Worm (Caenorhabditis elegans): ENCODE data around the gene kqt-1.

kqt-1 gene

DNA sequence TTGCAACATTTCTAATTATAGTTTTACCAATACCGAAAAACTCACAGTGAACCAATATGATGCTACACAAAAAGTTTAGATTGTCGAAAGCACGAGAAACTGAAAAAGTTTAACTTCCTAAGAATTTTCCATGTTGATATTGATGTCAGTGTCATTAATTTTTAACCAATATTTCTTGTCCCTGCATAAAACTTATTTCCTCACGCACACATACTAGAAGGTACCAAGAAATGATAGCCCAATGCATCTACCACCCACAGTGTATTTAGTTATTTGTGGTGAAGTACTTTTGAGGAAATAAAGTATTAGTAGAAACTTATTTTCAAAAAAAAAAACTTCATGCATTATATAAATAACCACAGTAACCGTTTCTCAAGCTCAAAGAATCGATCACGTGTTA lies 12.6 kb downstream of the kqt-1 start, which contains the start of gene aexr-2:
TSS of gene aexr-2 (minus strand) at position 101 of the 400 bp plus-strand sequence.
- TF ChIP-seq hmbx-1 (tag; optimal IDR thresholded peaks at IDR 0.05) = no peak
- no peak for TF ChIP-seq B0310.2 (tag; optimal IDR thresholded peaks at IDR 0.05)
- TF ChIP-seq ets-7 (tag; optimal IDR thresholded peaks at IDR 0.05) = no peak
- TF ChIP-seq scrt-1 (GFP tag; IDR thresholded peaks at IDR 0.05) = no peak
- no peak for TF ChIP-seq ama-1 (optimal IDR thresholded peaks at IDR 0.05)
- no peak for TF ChIP-seq ceh-13 (GFP tag; optimal IDR thresholded peaks at IDR 0.05)
- no peak for TF ChIP-seq ceh-36 (tag; optimal IDR thresholded peaks at IDR 0.05)
- no peak for TF ChIP-seq tbx-37 (GFP tag; conservative IDR thresholded peaks at IDR 0.05)
- no peak for TF ChIP-seq aly-1 (tag; optimal IDR thresholded peaks at IDR 0.05)
- no peak for TF ChIP-seq hnd-1 (tag; optimal IDR thresholded peaks at IDR 0.05)
- no peak for TF ChIP-seq tra-4 (tag; optimal IDR thresholded peaks at IDR 0.05)
- no peak for TF ChIP-seq pes-1 (GFP tag; IDR thresholded peaks at IDR 0.05)

DNA sequence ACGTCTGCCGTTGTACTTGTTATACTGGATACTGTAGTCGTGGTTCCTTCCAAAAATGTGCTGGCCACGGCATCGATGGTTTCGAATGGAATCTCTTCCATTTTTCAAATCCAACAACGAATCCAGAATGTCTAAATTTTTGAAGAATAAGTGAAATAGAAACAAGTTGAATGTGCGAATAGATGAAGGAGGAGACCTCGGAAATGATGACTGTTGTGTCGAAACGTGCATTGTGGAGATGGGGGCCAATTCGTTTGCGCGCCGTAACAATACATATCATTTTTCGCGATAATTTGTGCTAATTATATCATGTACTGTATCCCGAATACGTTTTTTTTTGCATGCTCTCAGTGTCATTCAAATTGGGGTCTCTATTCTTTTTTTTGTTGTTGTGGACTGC lies 16.4 kb downstream of the kqt-1 start, which contains the start of gene aexr-1:
TSS of gene aexr-1 (minus strand) at position 101 of the 400 bp plus-strand sequence.
- TF ChIP-seq ceh-36 (tag; optimal IDR thresholded peaks at IDR 0.05) (no peak), flt-1 (GFP tag; IDR thresholded peaks at IDR 0.05) (no peak), aly-1 (tag; optimal IDR thresholded peaks at IDR 0.05) (no peak), hnd-1 (tag; optimal IDR thresholded peaks at IDR 0.05) (no peak), B0310.2 (tag; optimal IDR thresholded peaks at IDR 0.05) (no peak), ama-1 (optimal IDR thresholded peaks at IDR 0.05) (no peak), hmbx-1 (tag; optimal IDR thresholded peaks at IDR 0.05) (no peak), sea-1 (GFP tag; conservative IDR thresholded peaks at IDR 0.05) (no peak), ets-7 (tag; optimal IDR thresholded peaks at IDR 0.05) (no peak), tbx-11 (GFP tag; IDR thresholded peaks at IDR 0.05) (no peak), scrt-1 (GFP tag; IDR thresholded peaks at IDR 0.05) (no peak), ceh-13 (GFP tag; optimal IDR thresholded peaks at IDR 0.05) (no peak), tra-4 (tag; optimal IDR thresholded peaks at IDR 0.05) (no peak), tbx-37 (GFP tag; conservative IDR thresholded peaks at IDR 0.05) (no peak), hmg-4 (GFP tag; optimal IDR thresholded peaks at IDR 0.05) (no peak), F13C5.2 (tag; optimal IDR thresholded peaks at IDR 0.05) (no peak), pes-1 (GFP tag; IDR thresholded peaks at IDR 0.05) (no peak)

DNA sequence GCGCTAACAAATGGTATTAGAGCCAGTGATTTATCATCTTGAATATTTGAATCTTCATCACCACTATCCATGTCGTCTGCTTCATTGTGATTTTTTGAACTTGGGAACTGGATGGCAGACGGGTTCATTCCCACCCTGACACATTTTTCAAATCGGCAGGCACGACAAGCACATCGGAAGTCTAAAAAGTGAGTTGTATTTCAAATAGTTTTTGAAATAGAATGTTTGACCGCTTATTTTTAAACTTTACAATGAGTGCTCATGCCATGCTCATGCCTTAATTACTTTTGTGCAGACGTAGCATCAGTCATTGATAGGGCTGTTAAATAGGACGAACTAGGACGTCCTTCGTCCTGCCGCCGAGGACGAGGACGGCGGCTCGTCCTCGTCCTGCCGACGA lies 19.1 kb downstream of the kqt-1 start:
- TF ChIP-seq sea-1 (GFP tag; conservative IDR thresholded peaks at IDR 0.05) (no peak), ceh-36 (tag; optimal IDR thresholded peaks at IDR 0.05) (no peak), flt-1 (GFP tag; IDR thresholded peaks at IDR 0.05) (no peak), ama-1 (optimal IDR thresholded peaks at IDR 0.05) (no peak), ets-7 (tag; optimal IDR thresholded peaks at IDR 0.05) (no peak), aly-1 (tag; optimal IDR thresholded peaks at IDR 0.05) (no peak), hmbx-1 (tag; optimal IDR thresholded peaks at IDR 0.05) (no peak), B0310.2 (tag; optimal IDR thresholded peaks at IDR 0.05) (no peak), F13C5.2 (tag; optimal IDR thresholded peaks at IDR 0.05) (no peak), pes-1 (GFP tag; IDR thresholded peaks at IDR 0.05) (no peak), hnd-1 (tag; optimal IDR thresholded peaks at IDR 0.05) (no peak), hmg-4 (GFP tag; optimal IDR thresholded peaks at IDR 0.05) (no peak), tra-4 (tag; optimal IDR thresholded peaks at IDR 0.05) (no peak)

DNA sequence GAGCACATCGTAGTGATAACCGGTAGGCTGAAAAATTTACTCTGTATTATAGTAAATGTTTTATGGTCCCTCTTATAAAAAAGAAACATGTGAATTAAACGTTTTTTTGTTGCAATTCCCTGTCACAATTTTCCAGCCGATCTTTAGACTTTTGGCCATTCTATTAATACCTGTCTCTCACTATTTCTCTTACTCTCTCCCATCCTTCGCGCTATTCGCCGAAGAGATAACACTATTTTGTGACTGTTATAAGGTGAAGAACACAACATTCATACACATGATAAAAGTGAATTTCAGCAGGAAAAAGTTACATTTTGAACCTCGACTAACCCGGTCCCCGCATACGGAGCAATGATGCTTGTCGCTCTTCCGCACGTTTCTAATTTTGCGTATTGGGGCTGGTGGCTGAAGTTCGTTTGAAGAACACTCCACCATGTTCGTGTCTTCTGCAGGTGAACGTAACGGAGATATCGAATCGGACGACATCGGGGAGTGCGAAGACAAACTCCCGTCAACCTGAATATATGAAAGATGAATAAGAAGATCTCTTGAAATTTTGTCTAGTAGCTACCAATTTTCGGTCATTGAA lies 20.3 kb downstream of the kqt-1 start:
- TF ChIP-seq hnd-1 (tag; optimal IDR thresholded peaks at IDR 0.05) = no peak
- TF ChIP-seq tbx-37 (GFP tag; conservative IDR thresholded peaks at IDR 0.05) = no peak
- no peak for TF ChIP-seq pes-1 (GFP tag; IDR thresholded peaks at IDR 0.05)
- TF ChIP-seq ets-7 (tag; optimal IDR thresholded peaks at IDR 0.05) = no peak
- no peak for TF ChIP-seq tbx-11 (GFP tag; IDR thresholded peaks at IDR 0.05)

DNA sequence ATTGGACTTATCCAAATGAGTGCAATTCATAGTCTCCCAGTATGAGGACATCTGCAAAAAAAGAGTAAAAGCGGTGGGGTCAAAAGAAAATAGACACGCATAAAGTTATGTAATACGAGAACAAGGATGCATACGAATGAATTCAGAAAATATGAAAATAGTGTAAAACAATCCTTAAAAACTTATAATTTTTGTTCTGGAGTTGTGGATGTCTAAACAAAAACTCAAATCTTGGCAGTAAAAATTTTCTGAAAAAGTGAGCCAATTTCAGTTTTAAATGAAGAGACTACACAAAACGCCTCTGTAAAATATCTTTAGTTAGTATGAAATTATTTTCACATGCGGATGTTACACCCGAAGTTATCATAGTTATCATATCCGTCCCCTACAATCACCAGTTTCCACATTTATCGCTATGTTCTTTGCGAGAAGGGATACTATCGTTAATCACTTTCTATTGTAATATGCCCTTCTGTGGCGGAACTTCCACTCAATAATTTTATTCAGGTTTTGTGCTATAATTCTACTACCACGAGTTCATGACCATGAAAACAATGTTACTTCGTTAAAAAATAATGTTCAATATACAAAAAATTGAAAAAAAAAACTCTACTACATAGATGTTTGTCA lies 21.9 kb downstream of the kqt-1 start, which contains the start of gene nhr-120:
TSS of gene nhr-120 (minus strand) at position 51 of the 630 bp plus-strand sequence.
- no peak for TF ChIP-seq F13C5.2 (tag; optimal IDR thresholded peaks at IDR 0.05)
- TF ChIP-seq ceh-36 (tag; optimal IDR thresholded peaks at IDR 0.05) = no peak
- TF ChIP-seq ama-1 (optimal IDR thresholded peaks at IDR 0.05) = no peak
- no peak for TF ChIP-seq B0310.2 (tag; optimal IDR thresholded peaks at IDR 0.05)
- TF ChIP-seq tbx-37 (GFP tag; conservative IDR thresholded peaks at IDR 0.05) = no peak

DNA sequence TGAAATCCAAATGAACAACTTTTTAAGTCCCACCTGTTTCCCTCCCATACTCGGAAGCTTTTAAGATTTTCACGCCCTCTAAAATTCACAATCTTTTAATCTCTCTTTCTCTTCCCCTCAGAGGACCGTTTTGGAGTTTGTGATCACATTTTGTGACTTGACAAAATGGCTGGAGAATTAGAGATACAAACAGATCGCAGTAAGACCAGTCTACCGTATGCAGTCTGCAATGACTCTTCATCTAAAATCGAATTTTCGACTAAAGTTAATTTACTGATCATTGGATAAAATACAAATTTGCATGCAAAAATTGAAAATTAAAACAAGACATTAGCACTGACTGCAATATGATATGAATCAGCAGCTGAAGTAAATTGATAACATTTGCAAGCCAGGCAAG lies 22.7 kb downstream of the kqt-1 start:
- TF ChIP-seq pes-1 (GFP tag; IDR thresholded peaks at IDR 0.05) (no peak), hnd-1 (tag; optimal IDR thresholded peaks at IDR 0.05) (no peak), tbx-37 (GFP tag; conservative IDR thresholded peaks at IDR 0.05) (no peak), F13C5.2 (tag; optimal IDR thresholded peaks at IDR 0.05) (no peak), ceh-13 (GFP tag; optimal IDR thresholded peaks at IDR 0.05) (no peak), flt-1 (GFP tag; IDR thresholded peaks at IDR 0.05) (no peak), ets-7 (tag; optimal IDR thresholded peaks at IDR 0.05) (no peak), hmg-4 (GFP tag; optimal IDR thresholded peaks at IDR 0.05) (no peak), aly-1 (tag; optimal IDR thresholded peaks at IDR 0.05) (no peak), tbx-11 (GFP tag; IDR thresholded peaks at IDR 0.05) (no peak), ama-1 (optimal IDR thresholded peaks at IDR 0.05) (no peak), hmbx-1 (tag; optimal IDR thresholded peaks at IDR 0.05) (no peak), sea-1 (GFP tag; conservative IDR thresholded peaks at IDR 0.05) (no peak), tra-4 (tag; optimal IDR thresholded peaks at IDR 0.05) (no peak), B0310.2 (tag; optimal IDR thresholded peaks at IDR 0.05) (no peak), ceh-36 (tag; optimal IDR thresholded peaks at IDR 0.05) (no peak), scrt-1 (GFP tag; IDR thresholded peaks at IDR 0.05) (no peak)

DNA sequence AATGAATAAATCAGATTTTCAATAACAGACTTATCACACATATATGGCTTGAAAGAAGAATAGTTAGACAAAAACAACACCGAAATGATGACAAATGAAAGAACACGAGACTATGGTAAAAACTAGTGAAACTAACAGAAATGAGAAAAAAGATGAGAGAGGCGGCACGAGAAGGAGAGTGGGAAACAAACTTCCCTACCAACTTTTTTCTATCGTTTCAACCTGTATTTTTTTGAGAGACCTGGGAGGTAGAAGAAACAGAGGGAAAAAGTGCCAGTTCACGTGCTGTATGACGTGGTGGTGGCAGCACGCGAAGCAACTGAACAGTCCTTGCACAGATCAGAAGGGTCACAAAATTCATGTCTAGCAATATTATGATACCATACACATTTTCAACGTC lies 24.0 kb downstream of the kqt-1 start:
- no peak for TF ChIP-seq ceh-13 (GFP tag; optimal IDR thresholded peaks at IDR 0.05)
- TF ChIP-seq tra-4 (tag; optimal IDR thresholded peaks at IDR 0.05) = no peak
- no peak for TF ChIP-seq scrt-1 (GFP tag; IDR thresholded peaks at IDR 0.05)
- TF ChIP-seq ceh-36 (tag; optimal IDR thresholded peaks at IDR 0.05) = no peak
- TF ChIP-seq B0310.2 (tag; optimal IDR thresholded peaks at IDR 0.05) = no peak
- TF ChIP-seq hmg-4 (GFP tag; optimal IDR thresholded peaks at IDR 0.05) = no peak
- no peak for TF ChIP-seq hnd-1 (tag; optimal IDR thresholded peaks at IDR 0.05)
- TF ChIP-seq flt-1 (GFP tag; IDR thresholded peaks at IDR 0.05) = no peak
- TF ChIP-seq hmbx-1 (tag; optimal IDR thresholded peaks at IDR 0.05) = no peak
- no peak for TF ChIP-seq F13C5.2 (tag; optimal IDR thresholded peaks at IDR 0.05)
- no peak for TF ChIP-seq tbx-11 (GFP tag; IDR thresholded peaks at IDR 0.05)
- TF ChIP-seq sea-1 (GFP tag; conservative IDR thresholded peaks at IDR 0.05) = no peak
- TF ChIP-seq aly-1 (tag; optimal IDR thresholded peaks at IDR 0.05) = no peak
- no peak for TF ChIP-seq tbx-37 (GFP tag; conservative IDR thresholded peaks at IDR 0.05)
- TF ChIP-seq ets-7 (tag; optimal IDR thresholded peaks at IDR 0.05) = no peak
- no peak for TF ChIP-seq ama-1 (optimal IDR thresholded peaks at IDR 0.05)
- TF ChIP-seq pes-1 (GFP tag; IDR thresholded peaks at IDR 0.05) = no peak
